Worm (Caenorhabditis elegans) whole organism, L1 larva: ENCODE results near the gene zmp-2.
"Not testable (repeated sequence)": the region's sequence is repeated elsewhere in the genome, so short reads cannot be mapped to it uniquely, and the experiment has no call there.

Source experiments
- C04F5.9 ChIP-seq: sonication (generic microtip); optimal IDR thresholded peaks from 2 replicates; lab custom pipeline; 2016; ENCODE audit warnings: missing genetic modification characterization, missing compliant biosample characterization
- C16A3.4 ChIP-seq: fragments of 150-350 bp; optimal IDR thresholded peaks from 2 replicates; lab custom pipeline; 2014; ENCODE audit warnings: missing biosample characterization, missing genetic modification characterization
- F16B12.6 ChIP-seq: fragments of 150-350 bp; optimal IDR thresholded peaks from 2 replicates; lab custom pipeline; 2014; ENCODE audit warnings: missing biosample characterization, missing genetic modification characterization
- alr-1 ChIP-seq: fragments of 200-800 bp; sonication (Bioruptor generic); optimal IDR thresholded peaks from 2 replicates; lab custom pipeline; 2018; ENCODE audit warnings: borderline replicate concordance, mild to moderate bottlenecking, missing genetic modification characterization, missing compliant biosample characterization
- blmp-1 ChIP-seq: fragments of 150-350 bp; optimal IDR thresholded peaks from 2 replicates; lab custom pipeline; 2014; ENCODE audit warnings: missing biosample characterization, missing genetic modification characterization
- ceh-82 ChIP-seq, 3 experiments: fragments of 150-350 bp in 1 of 3; sonication (generic microtip) in 2 of 3; optimal IDR thresholded peaks; 2 replicates each; lab custom pipeline; 2014 to 2017; ENCODE audit warnings: missing biosample characterization in 3 of 3, missing genetic modification characterization in 3 of 3
- dsc-1 ChIP-seq: sonication (generic microtip); optimal IDR thresholded peaks from 2 replicates; lab custom pipeline; 2016; ENCODE audit warnings: mild to moderate bottlenecking, missing genetic modification characterization, missing compliant biosample characterization
- efl-1 ChIP-seq, 4 experiments: fragments of 150-350 bp; optimal IDR thresholded peaks in 3 of 4; peaks in 1 of 4; 1 replicate in 1 of 4; 2 replicates in 3 of 4; lab custom pipeline; 2014; ENCODE audit warnings: missing biosample characterization in 2 of 4, missing genetic modification characterization in 2 of 4, missing genetic modification reagents in 2 of 4
- efl-3 ChIP-seq: fragments of 200-800 bp; sonication (Bioruptor generic); optimal IDR thresholded peaks from 2 replicates; lab custom pipeline; 2018; ENCODE audit warnings: mild to moderate bottlenecking, missing genetic modification characterization, missing compliant biosample characterization
- egl-13 ChIP-seq: sonication (generic microtip); optimal IDR thresholded peaks from 2 replicates; lab custom pipeline; 2016; ENCODE audit warnings: missing genotype, missing genetic modification reagents, missing genetic modification characterization, missing compliant biosample characterization
- ets-5 ChIP-seq: fragments of 200-800 bp; sonication (Bioruptor generic); IDR thresholded peaks from 2 replicates; pipeline ENCODE4 v1.3.6; 2022; ENCODE audit warnings: missing genetic modification characterization, missing compliant biosample characterization
- fkh-10 ChIP-seq: sonication (generic microtip); optimal IDR thresholded peaks from 2 replicates; lab custom pipeline; 2017; ENCODE audit warnings: missing biosample characterization, missing genetic modification reagents, missing genetic modification characterization
- grh-1 ChIP-seq: fragments of 200-800 bp; sonication (Bioruptor generic); IDR thresholded peaks from 2 replicates; pipeline ENCODE4 v1.3.6; 2022; ENCODE audit warnings: missing genetic modification reagents, missing genetic modification characterization, missing compliant biosample characterization
- hlh-17 ChIP-seq: fragments of 200-800 bp; sonication (Bioruptor generic); optimal IDR thresholded peaks from 2 replicates; lab custom pipeline; 2018; ENCODE audit warnings: missing genetic modification characterization, mild to moderate bottlenecking, missing compliant biosample characterization, moderate library complexity, borderline replicate concordance
- hlh-4 ChIP-seq: sonication (generic microtip); optimal IDR thresholded peaks from 2 replicates; lab custom pipeline; 2016; ENCODE audit warnings: mild to moderate bottlenecking, missing genetic modification characterization, missing compliant biosample characterization
- lin-13 ChIP-seq: fragments of 150-350 bp; optimal IDR thresholded peaks from 2 replicates; lab custom pipeline; 2014; ENCODE audit warnings: missing biosample characterization, missing genetic modification reagents, missing genetic modification characterization
- lin-35 ChIP-seq, 2 experiments: fragments of 150-350 bp; optimal IDR thresholded peaks; 2 replicates each; lab custom pipeline; 2014; ENCODE audit warnings: missing biosample characterization in 2 of 2, missing genetic modification characterization in 2 of 2, missing genetic modification reagents in 2 of 2
- lin-39 ChIP-seq: fragments of 150-350 bp; optimal IDR thresholded peaks from 2 replicates; lab custom pipeline; 2014; ENCODE audit warnings: missing biosample characterization, missing genetic modification reagents, missing genetic modification characterization
- lir-3 ChIP-seq: sonication (generic microtip); optimal IDR thresholded peaks from 2 replicates; lab custom pipeline; 2016; ENCODE audit warnings: mild to moderate bottlenecking, missing genetic modification characterization, moderate library complexity, missing compliant biosample characterization; ENCODE audit not compliant: poor library complexity
- lsy-2 ChIP-seq, 2 experiments: fragments of 150-350 bp; optimal IDR thresholded peaks; 2 replicates each; lab custom pipeline; 2014; ENCODE audit warnings: missing biosample characterization in 2 of 2, missing genetic modification characterization in 2 of 2
- mep-1 ChIP-seq: fragments of 150-350 bp; optimal IDR thresholded peaks from 2 replicates; lab custom pipeline; 2014; ENCODE audit warnings: missing biosample characterization, missing genetic modification characterization
- nhr-11 ChIP-seq: fragments of 150-350 bp; optimal IDR thresholded peaks from 2 replicates; lab custom pipeline; 2014; ENCODE audit warnings: missing biosample characterization, missing genetic modification characterization
- nhr-12 ChIP-seq: sonication (generic microtip); optimal IDR thresholded peaks from 2 replicates; lab custom pipeline; 2017; ENCODE audit warnings: missing biosample characterization, missing genetic modification characterization
- nhr-20 ChIP-seq: sonication (generic microtip); optimal IDR thresholded peaks from 2 replicates; lab custom pipeline; 2016; ENCODE audit warnings: mild to moderate bottlenecking, missing genetic modification characterization, missing compliant biosample characterization
- nhr-237 ChIP-seq: fragments of 150-350 bp; optimal IDR thresholded peaks from 2 replicates; lab custom pipeline; 2014; ENCODE audit warnings: missing biosample characterization, missing genetic modification characterization
- nhr-28 ChIP-seq: fragments of 150-350 bp; optimal IDR thresholded peaks from 2 replicates; lab custom pipeline; 2014; ENCODE audit warnings: missing biosample characterization, missing genetic modification characterization
- nhr-47 ChIP-seq: sonication (generic microtip); optimal IDR thresholded peaks from 2 replicates; lab custom pipeline; 2016; ENCODE audit warnings: mild to moderate bottlenecking, missing genetic modification characterization, moderate library complexity, missing compliant biosample characterization
- nhr-84 ChIP-seq: sonication (generic microtip); optimal IDR thresholded peaks from 2 replicates; lab custom pipeline; 2017; ENCODE audit warnings: missing biosample characterization, missing genetic modification characterization
- nhr-85 ChIP-seq: sonication (generic microtip); peaks from one replicate; lab custom pipeline; 2016; ENCODE audit warnings: missing genetic modification characterization, inconsistent platforms, missing compliant biosample characterization
- pag-3 ChIP-seq: sonication (generic microtip); optimal IDR thresholded peaks from 2 replicates; lab custom pipeline; 2017; ENCODE audit warnings: missing genetic modification characterization, mild to moderate bottlenecking, missing compliant biosample characterization, antibody characterized with exemption, borderline replicate concordance; ENCODE audit not compliant: insufficient read depth
- pax-3 ChIP-seq: fragments of 200-800 bp; sonication (Bioruptor generic); optimal IDR thresholded peaks from 2 replicates; lab custom pipeline; 2018; ENCODE audit warnings: mild to moderate bottlenecking, missing genetic modification characterization, moderate library complexity, missing compliant biosample characterization
- rnt-1 ChIP-seq: sonication (generic microtip); optimal IDR thresholded peaks from 2 replicates; lab custom pipeline; 2016; ENCODE audit warnings: mild to moderate bottlenecking, missing genetic modification characterization, moderate library complexity, missing compliant biosample characterization
- snpc-4 ChIP-seq: fragments of 150-350 bp; optimal IDR thresholded peaks from 2 replicates; lab custom pipeline; 2014; ENCODE audit warnings: missing biosample characterization, missing genetic modification characterization
- snu-23 ChIP-seq: sonication (generic microtip); optimal IDR thresholded peaks from 2 replicates; lab custom pipeline; 2016; ENCODE audit warnings: missing genetic modification characterization, missing compliant biosample characterization
- sox-4 ChIP-seq: sonication (generic microtip); optimal IDR thresholded peaks from 2 replicates; lab custom pipeline; 2016; ENCODE audit warnings: missing genetic modification characterization, missing compliant biosample characterization
- sptf-1 ChIP-seq: fragments of 150-350 bp; optimal IDR thresholded peaks from 2 replicates; lab custom pipeline; 2014; ENCODE audit warnings: missing biosample characterization, missing genetic modification characterization
- sup-37 ChIP-seq: fragments of 200-800 bp; sonication (Bioruptor generic); optimal IDR thresholded peaks from 2 replicates; lab custom pipeline; 2018; ENCODE audit warnings: mild to moderate bottlenecking, missing genetic modification characterization, missing compliant biosample characterization
- swsn-7 ChIP-seq: sonication (generic microtip); optimal IDR thresholded peaks from 2 replicates; lab custom pipeline; 2016; ENCODE audit warnings: missing genetic modification characterization, missing compliant biosample characterization
- tbx-2 ChIP-seq: sonication (generic microtip); optimal IDR thresholded peaks from 2 replicates; lab custom pipeline; 2016; ENCODE audit warnings: missing genetic modification characterization, missing compliant biosample characterization
- unc-130 ChIP-seq: fragments of 150-350 bp; optimal IDR thresholded peaks from 2 replicates; lab custom pipeline; 2017; ENCODE audit warnings: missing biosample characterization, missing genetic modification characterization, inconsistent platforms
- unc-62 ChIP-seq: fragments of 150-350 bp; optimal IDR thresholded peaks from 2 replicates; lab custom pipeline; 2014; ENCODE audit warnings: missing biosample characterization, missing genetic modification reagents, missing genetic modification characterization
- unc-98 ChIP-seq: fragments of 200-800 bp; sonication (Bioruptor generic); IDR thresholded peaks from 2 replicates; pipeline ENCODE4 v1.3.6; 2022; ENCODE audit warnings: missing genetic modification characterization, missing compliant biosample characterization
- vab-15 ChIP-seq: sonication (generic microtip); optimal IDR thresholded peaks from 2 replicates; lab custom pipeline; 2017; ENCODE audit warnings: missing genotype, mild to moderate bottlenecking, missing genetic modification characterization, missing compliant biosample characterization

Gene zmp-2

DNA sequence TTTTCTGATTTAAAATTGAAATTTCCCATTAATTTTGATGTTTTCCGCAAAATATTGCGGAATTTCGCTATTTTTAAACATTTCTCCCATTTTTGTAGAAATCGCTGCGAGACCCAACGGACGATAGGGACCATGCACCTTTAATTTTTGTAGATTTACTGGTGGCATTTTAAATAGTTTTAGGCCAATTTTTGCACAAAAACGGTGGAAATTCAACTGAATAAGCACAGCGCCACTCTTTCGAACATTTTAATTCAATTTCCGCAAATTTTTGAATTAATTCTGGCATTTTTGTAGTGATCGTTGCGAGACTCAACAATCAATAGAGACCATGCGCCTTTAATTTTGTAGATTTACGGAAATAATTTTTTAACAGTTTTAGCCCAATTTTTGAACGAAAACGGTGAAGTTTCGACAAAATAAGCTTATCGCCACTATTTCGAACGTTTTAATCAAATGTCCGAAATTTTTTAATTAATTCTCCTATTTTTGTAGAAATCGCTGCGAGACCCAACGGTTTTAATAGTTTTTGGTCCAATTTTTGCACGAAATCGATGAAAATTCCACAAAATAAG, 37.6 kb upstream of the zmp-2 start:
- TF ChIP-seq unc-98 (GFP tag; lab: Robert Waterston, UW) (no peak), grh-1 (GFP tag; lab: Robert Waterston, UW) (no peak), sox-4 (tag; lab: Kevin White, UChicago) (no peak), hlh-4 (tag; lab: Kevin White, UChicago) (no peak), dsc-1 (no peak), nhr-84 (tag; lab: Kevin White, UChicago) (no peak), nhr-47 (no peak), efl-1 (optimal IDR thresholded peaks at IDR 0.05; lab: Kevin White, UChicago) (no peak), efl-1 (GFP tag; optimal IDR thresholded peaks at IDR 0.05 in 1 of 2; lab: Kevin White, UChicago) (no peak), pag-3 (no peak), lin-39 (tag; lab: Kevin White, UChicago) (no peak), lin-13 (GFP tag; lab: Kevin White, UChicago) (no peak), efl-3 (no peak), unc-130 (tag; lab: Kevin White, UChicago) (no peak), lsy-2 (tag; optimal IDR thresholded peaks at IDR 0.05; lab: Kevin White, UChicago) (no peak), C16A3.4 (no peak), rnt-1 (tag; lab: Kevin White, UChicago) (no peak)

DNA sequence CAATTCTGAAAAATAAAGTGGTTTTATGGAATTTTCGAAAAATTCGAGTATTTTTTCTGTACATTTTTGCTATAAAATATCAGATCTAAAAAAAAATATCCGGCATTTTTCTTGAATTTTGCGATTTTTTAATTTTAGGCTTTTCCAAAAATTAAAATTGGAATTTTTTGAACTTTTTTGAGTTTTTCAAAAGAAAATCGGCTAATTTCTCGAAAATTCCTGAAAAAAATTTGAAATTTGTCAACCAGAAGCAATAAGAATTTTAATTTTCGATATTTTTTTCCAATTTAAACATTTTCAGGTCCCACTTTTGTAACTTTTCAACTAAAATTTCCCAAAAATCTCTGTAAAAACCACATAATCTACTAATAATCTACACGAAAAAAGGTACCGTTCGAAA, 32.5 kb upstream of the zmp-2 start, which contains the start of gene Y71H2B.11:
Gene Y71H2B.11, plus strand, starts transcription at position 301 of the 400 bp plus-strand sequence.
- no peak for TF ChIP-seq sptf-1 (tag; lab: Kevin White, UChicago)
- no peak for TF ChIP-seq nhr-47
- no peak for TF ChIP-seq C16A3.4
- no peak for TF ChIP-seq vab-15 (tag; lab: Kevin White, UChicago)
- no peak for TF ChIP-seq egl-13 (tag; lab: Kevin White, UChicago)
- TF ChIP-seq unc-62, result no peak
- TF ChIP-seq fkh-10, result no peak
- no peak for TF ChIP-seq nhr-28 (tag; lab: Kevin White, UChicago)
- TF ChIP-seq ceh-82 (tag; optimal IDR thresholded peaks at IDR 0.05; lab: Kevin White, UChicago), result no peak
- no peak for TF ChIP-seq lir-3
- TF ChIP-seq sup-37 (GFP tag; lab: Kevin White, UChicago), result no peak
- no peak for TF ChIP-seq tbx-2

DNA sequence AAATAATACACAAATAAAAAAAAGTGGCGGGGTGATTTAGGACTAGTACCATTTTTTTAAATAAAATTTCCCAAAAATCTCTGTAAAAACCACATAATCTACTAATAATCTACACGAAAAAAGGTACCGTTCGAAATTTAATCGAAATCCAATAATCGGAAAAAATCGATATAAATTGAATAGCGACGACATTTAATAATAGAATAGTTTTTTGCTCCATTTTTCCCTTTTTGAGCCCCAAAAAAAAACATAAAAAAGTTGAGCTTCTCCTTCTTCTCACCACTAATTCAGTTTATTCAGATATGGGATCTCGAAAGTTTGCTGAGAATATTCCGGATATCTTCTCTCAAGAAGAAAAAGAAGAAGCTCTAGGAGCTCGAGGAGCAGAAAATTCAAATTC, 28.5 kb upstream of the zmp-2 start, which contains the start of gene Y71H2B.5:
Gene Y71H2B.5, plus strand, starts transcription at position 301 of the 400 bp plus-strand sequence.
- not testable (repeated sequence) for TF ChIP-seq nhr-237 (tag; lab: Kevin White, UChicago); snu-23; F16B12.6 (tag; lab: Kevin White, UChicago)

DNA sequence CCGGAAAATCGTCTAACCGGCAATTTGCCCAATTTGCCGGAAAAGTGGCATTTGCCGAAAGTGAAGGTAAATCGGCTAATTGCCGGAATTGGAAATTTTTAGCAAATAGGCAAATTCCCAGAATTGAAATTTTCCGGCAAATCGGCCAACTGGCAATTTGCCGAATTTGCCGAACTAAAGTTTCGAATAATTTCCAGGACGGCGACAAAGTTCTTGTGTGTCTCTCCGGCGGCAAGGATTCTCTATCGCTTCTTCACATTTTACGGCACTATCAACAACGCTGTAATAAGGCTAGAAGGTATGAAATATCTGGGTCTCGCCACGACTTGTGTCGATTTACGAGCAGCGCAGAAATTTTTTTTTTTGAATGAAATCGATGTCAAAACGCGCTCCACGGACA, 20.0 kb upstream of the zmp-2 start:
- no peak for TF ChIP-seq F16B12.6 (tag; lab: Kevin White, UChicago)
- TF ChIP-seq C04F5.9, result no peak
- TF ChIP-seq efl-1 (optimal IDR thresholded peaks at IDR 0.05; lab: Kevin White, UChicago), result no peak
- peak in 1 of 2 experiments; percentile 64 for TF ChIP-seq efl-1 (GFP tag; optimal IDR thresholded peaks at IDR 0.05 in 1 of 2; lab: Kevin White, UChicago)
- TF ChIP-seq nhr-12 (tag; lab: Kevin White, UChicago), result no peak

DNA sequence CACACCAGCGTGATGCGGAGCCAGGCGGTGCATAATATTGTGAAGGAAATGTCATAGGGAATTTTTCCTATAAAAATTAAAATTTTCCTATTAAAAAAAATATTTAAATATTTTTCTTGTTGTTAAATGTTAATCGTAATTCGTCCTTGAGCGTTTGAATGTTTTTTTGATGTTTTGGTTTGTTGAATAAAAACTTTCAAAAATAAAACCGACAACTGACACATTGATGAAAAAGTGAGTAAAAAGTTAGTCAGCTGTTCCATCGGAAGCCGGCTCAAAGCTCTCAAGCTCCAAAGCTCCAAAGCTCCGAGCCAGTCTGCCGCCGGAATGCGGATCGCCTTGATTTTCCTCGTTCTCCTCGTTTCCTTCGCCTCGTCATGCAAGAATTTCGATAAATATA, 17.5 kb upstream of the zmp-2 start, which contains the start of gene Y71H2B.4:
Gene Y71H2B.4, plus strand, starts transcription at position 301 of the 400 bp plus-strand sequence.
- TF ChIP-seq lir-3, result no peak
- no peak for TF ChIP-seq ets-5 (GFP tag; lab: Robert Waterston, UW)
- no peak for TF ChIP-seq alr-1 (tag; lab: Kevin White, UChicago)
- no peak for TF ChIP-seq swsn-7 (tag; lab: Kevin White, UChicago)
- TF ChIP-seq nhr-85, result no peak
- no peak for TF ChIP-seq hlh-17 (GFP tag; lab: Kevin White, UChicago)
- no peak for TF ChIP-seq snpc-4
- TF ChIP-seq lin-39 (tag; lab: Kevin White, UChicago), result no peak
- no peak for TF ChIP-seq lin-35 (GFP tag; optimal IDR thresholded peaks at IDR 0.05; lab: Kevin White, UChicago)
- TF ChIP-seq nhr-20 (tag; lab: Kevin White, UChicago), result no peak
- TF ChIP-seq sox-4 (tag; lab: Kevin White, UChicago), result no peak
- no peak for TF ChIP-seq ceh-82 (tag; optimal IDR thresholded peaks at IDR 0.05; lab: Kevin White, UChicago)
- no peak for TF ChIP-seq pax-3 (tag; lab: Kevin White, UChicago)
- no peak for TF ChIP-seq nhr-11 (tag; lab: Kevin White, UChicago)
- TF ChIP-seq mep-1 (tag; lab: Kevin White, UChicago), result no peak
- TF ChIP-seq blmp-1 (tag; lab: Kevin White, UChicago), result no peak
